Worm (Caenorhabditis elegans) whole organism, early embryonic: ENCODE measurements around the gene hpo-29.

ENCODE experiments used
- aly-1 ChIP-seq: sonication (generic microtip); optimal IDR thresholded peaks from 2 replicates; lab custom pipeline; 2016; ENCODE audit warnings: missing genetic modification characterization, missing compliant biosample characterization
- ama-1 ChIP-seq: fragments of 150-350 bp; optimal IDR thresholded peaks from 2 replicates; lab custom pipeline; 2014
- hmg-4 ChIP-seq: fragments of 200-800 bp; sonication (Bioruptor generic); optimal IDR thresholded peaks from 2 replicates; lab custom pipeline; 2018; ENCODE audit warnings: mild to moderate bottlenecking, missing genetic modification characterization, missing compliant biosample characterization
- scrt-1 ChIP-seq: fragments of 200-800 bp; sonication (Bioruptor generic); IDR thresholded peaks from 2 replicates; pipeline ENCODE4 v1.3.6; 2022; ENCODE audit warnings: missing genetic modification characterization, missing compliant biosample characterization
- tbx-11 ChIP-seq: fragments of 200-800 bp; sonication (Bioruptor generic); IDR thresholded peaks from 2 replicates; pipeline ENCODE4 v1.3.6; 2022; ENCODE audit warnings: missing genetic modification characterization, missing compliant biosample characterization

- TF ChIP-seq aly-1 (tag; lab: Kevin White, UChicago) (no peak), ama-1 (lab: Kevin White, UChicago) (no peak), scrt-1 (GFP tag; lab: Robert Waterston, UW) (no peak), tbx-11 (GFP tag; lab: Robert Waterston, UW) (no peak), hmg-4 (GFP tag; lab: Kevin White, UChicago) (no peak)
Observed at ce11 chrIII:299220-299619, 63.6 kb downstream of the hpo-29 start.
